Worm (Caenorhabditis elegans) whole organism, young adult: Measurements from ENCODE around the gene Y116A8B.1.

ENCODE experiments used
- B0035.1 ChIP-seq: sonication (generic microtip); optimal IDR thresholded peaks from 2 replicates; lab custom pipeline; 2016; ENCODE audit warnings: missing genetic modification characterization, mild to moderate bottlenecking, missing compliant biosample characterization, missing genotype, missing genetic modification reagents
- C06A6.2 ChIP-seq: fragments of 200-800 bp; sonication (Bioruptor generic); conservative IDR thresholded peaks from 2 replicates; pipeline ENCODE4 v1.3.6; 2022; ENCODE audit warnings: missing genetic modification characterization, missing compliant biosample characterization
- D2030.7 ChIP-seq: fragments of 200-800 bp; sonication (Bioruptor generic); IDR thresholded peaks from 2 replicates; pipeline ENCODE4 v1.3.6; 2022; ENCODE audit warnings: missing genetic modification reagents, missing genetic modification characterization, missing compliant biosample characterization
- F10E7.11 ChIP-seq: sonication (generic microtip); optimal IDR thresholded peaks from 2 replicates; lab custom pipeline; 2017; ENCODE audit warnings: mild to moderate bottlenecking, missing genetic modification characterization, moderate library complexity, missing compliant biosample characterization
- F39B2.1 ChIP-seq: fragments of 200-800 bp; sonication (Bioruptor generic); IDR thresholded peaks from 2 replicates; pipeline ENCODE4 v1.3.6; 2022; ENCODE audit warnings: missing genetic modification reagents, missing genetic modification characterization, missing compliant biosample characterization
- F52B5.7 ChIP-seq: sonication (generic microtip); optimal IDR thresholded peaks from 2 replicates; lab custom pipeline; 2016; ENCODE audit warnings: mild to moderate bottlenecking, missing genetic modification characterization, missing compliant biosample characterization
- K11D2.4 ChIP-seq: fragments of 200-800 bp; sonication (Bioruptor generic); IDR thresholded peaks from 2 replicates; pipeline ENCODE4 v1.3.6; 2022; ENCODE audit warnings: missing genetic modification reagents, missing genetic modification characterization, missing compliant biosample characterization
- T07F8.4 ChIP-seq: sonication (generic microtip); optimal IDR thresholded peaks from 2 replicates; lab custom pipeline; 2016; ENCODE audit warnings: mild to moderate bottlenecking, missing genetic modification characterization, moderate library complexity, missing compliant biosample characterization
- Y95B8A.8 ChIP-seq: fragments of 200-800 bp; sonication (Bioruptor generic); IDR thresholded peaks from 2 replicates; pipeline ENCODE4 v1.3.6; 2022; ENCODE audit warnings: missing genetic modification reagents, missing genetic modification characterization, missing compliant biosample characterization
- aptf-2 ChIP-seq: fragments of 200-800 bp; sonication (Bioruptor generic); conservative IDR thresholded peaks from 2 replicates; pipeline ENCODE4 v1.3.6; 2022; ENCODE audit warnings: missing genetic modification reagents, missing genetic modification characterization, missing compliant biosample characterization
- aptf-3 ChIP-seq: fragments of 200-800 bp; sonication (Bioruptor generic); IDR thresholded peaks from 2 replicates; pipeline ENCODE4 v1.3.6; 2022; ENCODE audit warnings: missing genetic modification characterization, missing compliant biosample characterization
- athp-1 ChIP-seq: sonication (generic microtip); optimal IDR thresholded peaks from 2 replicates; lab custom pipeline; 2017; ENCODE audit warnings: mild to moderate bottlenecking, missing genetic modification characterization, missing compliant biosample characterization
- attf-3 ChIP-seq: fragments of 200-800 bp; sonication (Bioruptor generic); conservative IDR thresholded peaks from 2 replicates; pipeline ENCODE4 v1.3.6; 2022; ENCODE audit warnings: missing genetic modification reagents, missing genetic modification characterization, missing compliant biosample characterization
- attf-5 ChIP-seq: fragments of 200-800 bp; sonication (Bioruptor generic); optimal IDR thresholded peaks from 2 replicates; lab custom pipeline; 2018; ENCODE audit warnings: mild to moderate bottlenecking, missing genetic modification characterization, missing compliant biosample characterization
- cebp-1 ChIP-seq, 2 experiments: fragments of 200-800 bp in 1 of 2; sonication (Bioruptor generic) in 1 of 2; sonication (generic microtip) in 1 of 2; IDR thresholded peaks in 1 of 2; optimal IDR thresholded peaks in 1 of 2; 2 replicates each; pipeline versions ENCODE4 v1.3.6 to Lab custom; 2017 to 2022; ENCODE audit warnings: missing compliant biosample characterization in 2 of 2, missing genetic modification characterization in 2 of 2, mild to moderate bottlenecking in 1 of 2, missing genetic modification reagents in 1 of 2, moderate library complexity in 1 of 2
- ceh-100 ChIP-seq: fragments of 200-800 bp; sonication (Bioruptor generic); IDR thresholded peaks from 2 replicates; pipeline ENCODE4 v1.3.6; 2022; ENCODE audit warnings: missing genetic modification reagents, missing genetic modification characterization, missing compliant biosample characterization
- ceh-27 ChIP-seq: fragments of 200-800 bp; sonication (Bioruptor generic); optimal IDR thresholded peaks from 2 replicates; lab custom pipeline; 2018; ENCODE audit warnings: mild to moderate bottlenecking, missing genetic modification characterization, moderate library complexity, missing compliant biosample characterization
- ceh-40 ChIP-seq: fragments of 200-800 bp; sonication (Bioruptor generic); IDR thresholded peaks from 2 replicates; pipeline ENCODE4 v1.3.6; 2022; ENCODE audit warnings: missing genetic modification characterization, missing compliant biosample characterization
- ceh-58 ChIP-seq: fragments of 200-800 bp; sonication (Bioruptor generic); IDR thresholded peaks from 2 replicates; pipeline ENCODE4 v1.3.6; 2022; ENCODE audit warnings: missing genetic modification characterization, missing compliant biosample characterization
- die-1 ChIP-seq: sonication (generic microtip); optimal IDR thresholded peaks from 2 replicates; lab custom pipeline; 2016; ENCODE audit warnings: missing genotype, mild to moderate bottlenecking, missing genetic modification characterization, missing compliant biosample characterization
- egl-44 ChIP-seq: fragments of 200-800 bp; sonication (Bioruptor generic); IDR thresholded peaks from 2 replicates; pipeline ENCODE4 v1.3.6; 2022; ENCODE audit warnings: missing genetic modification reagents, missing genetic modification characterization, missing compliant biosample characterization
- him-1 ChIP-seq: sonication (generic microtip); optimal IDR thresholded peaks from 2 replicates; lab custom pipeline; 2016; ENCODE audit warnings: missing genotype, missing genetic modification reagents, missing genetic modification characterization, missing compliant biosample characterization
- hmg-1.2 ChIP-seq: fragments of 200-800 bp; sonication (Bioruptor generic); IDR thresholded peaks from 2 replicates; pipeline ENCODE4 v1.3.6; 2022; ENCODE audit warnings: missing genetic modification reagents, missing genetic modification characterization, missing compliant biosample characterization
- hrde-1 ChIP-seq: sonication (generic microtip); optimal IDR thresholded peaks from 2 replicates; lab custom pipeline; 2016; ENCODE audit warnings: missing genetic modification characterization, mild to moderate bottlenecking, missing compliant biosample characterization, moderate library complexity, missing genotype, missing genetic modification reagents, borderline replicate concordance
- lin-35 ChIP-seq, 3 experiments: fragments of 150-350 bp in 2 of 3; sonication (generic microtip) in 1 of 3; optimal IDR thresholded peaks; 2 replicates each; lab custom pipeline; 2014 to 2018; ENCODE audit warnings: missing biosample characterization in 3 of 3, missing genetic modification characterization in 3 of 3, missing genetic modification reagents in 3 of 3
- lir-1 ChIP-seq: fragments of 200-800 bp; sonication (Bioruptor generic); conservative IDR thresholded peaks from 2 replicates; pipeline ENCODE4 v1.3.6; 2022; ENCODE audit warnings: missing genetic modification reagents, missing genetic modification characterization, missing compliant biosample characterization
- mxl-1 ChIP-seq: sonication (generic microtip); optimal IDR thresholded peaks from 2 replicates; lab custom pipeline; 2016; ENCODE audit warnings: missing genetic modification characterization, missing compliant biosample characterization
- nhr-120 ChIP-seq: fragments of 200-800 bp; sonication (Bioruptor generic); IDR thresholded peaks from 2 replicates; pipeline ENCODE4 v1.3.6; 2022; ENCODE audit warnings: missing genetic modification characterization, missing compliant biosample characterization
- pbrm-1 ChIP-seq: fragments of 200-800 bp; sonication (Bioruptor generic); IDR thresholded peaks from 2 replicates; pipeline ENCODE4 v1.3.6; 2022; ENCODE audit warnings: missing genetic modification reagents, missing genetic modification characterization, missing compliant biosample characterization
- pha-4 ChIP-seq: fragments of 150-350 bp; sonication (generic microtip); optimal IDR thresholded peaks from 2 replicates; lab custom pipeline; 2014; ENCODE audit warnings: missing biosample characterization, missing genetic modification reagents, missing genetic modification characterization
- rcor-1 ChIP-seq: fragments of 200-800 bp; sonication (Bioruptor generic); IDR thresholded peaks from 2 replicates; pipeline ENCODE4 v1.3.6; 2022; ENCODE audit warnings: missing genetic modification reagents, missing genetic modification characterization, missing compliant biosample characterization
- rpc-1 ChIP-seq, 2 experiments: fragments of 150-350 bp in 1 of 2; sonication (generic microtip) in 1 of 2; optimal IDR thresholded peaks; 2 replicates each; lab custom pipeline; 2014 to 2018; ENCODE audit warnings: missing biosample characterization in 1 of 2, missing genetic modification characterization in 1 of 2, missing genetic modification reagents in 1 of 2, missing genotype in 1 of 2
- snpc-1.3 ChIP-seq: sonication (generic microtip); optimal IDR thresholded peaks from 2 replicates; lab custom pipeline; 2017; ENCODE audit warnings: missing genetic modification characterization, mild to moderate bottlenecking, missing compliant biosample characterization, antibody characterized with exemption, moderate library complexity, missing genotype, missing genetic modification reagents; ENCODE audit not compliant: insufficient read depth
- snpc-4 ChIP-seq, 5 experiments: fragments of 150-350 bp in 1 of 5; sonication (generic microtip) in 4 of 5; optimal IDR thresholded peaks; 2 replicates each; lab custom pipeline; 2014 to 2018; ENCODE audit warnings: missing genetic modification characterization in 5 of 5, missing biosample characterization in 3 of 5, antibody characterized with exemption in 2 of 5, mild to moderate bottlenecking in 2 of 5, missing compliant biosample characterization in 2 of 5, missing genotype in 2 of 5, moderate library complexity in 2 of 5, missing genetic modification reagents in 1 of 5
- somi-1 ChIP-seq: fragments of 200-800 bp; sonication (Bioruptor generic); optimal IDR thresholded peaks from 2 replicates; lab custom pipeline; 2018; ENCODE audit warnings: mild to moderate bottlenecking, missing genetic modification characterization, missing compliant biosample characterization
- tbx-9 ChIP-seq: sonication (generic microtip); optimal IDR thresholded peaks from 2 replicates; lab custom pipeline; 2016; ENCODE audit warnings: borderline replicate concordance, missing genetic modification characterization, inconsistent platforms, missing compliant biosample characterization
- zfh-2 ChIP-seq: fragments of 200-800 bp; sonication (Bioruptor generic); conservative IDR thresholded peaks from 2 replicates; pipeline ENCODE4 v1.3.6; 2022; ENCODE audit warnings: missing genetic modification reagents, missing genetic modification characterization, missing compliant biosample characterization
- zim-3 ChIP-seq: sonication (generic microtip); optimal IDR thresholded peaks from 2 replicates; lab custom pipeline; 2017; ENCODE audit warnings: mild to moderate bottlenecking, missing genetic modification characterization, moderate library complexity, missing compliant biosample characterization
- ztf-18 ChIP-seq: sonication (generic microtip); optimal IDR thresholded peaks from 2 replicates; lab custom pipeline; 2016; ENCODE audit warnings: missing genotype, mild to moderate bottlenecking, missing genetic modification characterization, missing compliant biosample characterization
- ztf-22 ChIP-seq: fragments of 200-800 bp; sonication (Bioruptor generic); optimal IDR thresholded peaks from 2 replicates; lab custom pipeline; 2018; ENCODE audit warnings: mild to moderate bottlenecking, missing genetic modification characterization, moderate library complexity, missing compliant biosample characterization
- ztf-26 ChIP-seq: sonication (generic microtip); optimal IDR thresholded peaks from 2 replicates; lab custom pipeline; 2017; ENCODE audit warnings: missing genetic modification characterization, missing compliant biosample characterization
- ztf-28 ChIP-seq: fragments of 200-800 bp; sonication (Bioruptor generic); IDR thresholded peaks from 2 replicates; pipeline ENCODE4 v1.3.6; 2022; ENCODE audit warnings: missing genetic modification reagents, missing genetic modification characterization, missing compliant biosample characterization
- ztf-3 ChIP-seq: fragments of 200-800 bp; sonication (Bioruptor generic); optimal IDR thresholded peaks from 2 replicates; lab custom pipeline; 2018; ENCODE audit warnings: mild to moderate bottlenecking, missing genetic modification characterization, missing compliant biosample characterization

Y116A8B.1 gene

ce11 chrIV:17249691-17250181, 33.6 kb downstream of the Y116A8B.1 start, which contains the start of gene eelo-2 (continued):
- TF ChIP-seq B0035.1 (peak; percentile 69), ceh-58 (no peak), snpc-1.3 (peak; percentile 93), attf-3 (GFP tag; lab: Robert Waterston, UW) (peak; percentile 63), Y95B8A.8 (GFP tag; lab: Robert Waterston, UW) (peak; percentile 95), ztf-28 (GFP tag; lab: Robert Waterston, UW) (peak; percentile 52; the same call in 1 of the 2 replicates), ztf-22 (GFP tag; lab: Kevin White, UChicago) (peak; percentile 85), attf-5 (GFP tag; lab: Kevin White, UChicago) (peak; percentile 99), ceh-100 (peak; percentile 91), ztf-26 (tag; lab: Kevin White, UChicago) (peak; percentile 96), athp-1 (peak; percentile 95), aptf-2 (GFP tag; lab: Robert Waterston, UW) (no peak), egl-44 (GFP tag; lab: Robert Waterston, UW) (peak; percentile 88), die-1 (tag; lab: Kevin White, UChicago) (no peak), T07F8.4 (peak; percentile 64), pbrm-1 (peak; percentile 99), ceh-40 (GFP tag; lab: Robert Waterston, UW) (no peak), tbx-9 (no peak), rpc-1 (optimal IDR thresholded peaks at IDR 0.05; lab: Kevin White, UChicago) (no peak), rpc-1 (tag; optimal IDR thresholded peaks at IDR 0.05; lab: Kevin White, UChicago) (no peak), ztf-18 (tag; lab: Kevin White, UChicago) (peak; percentile 99), mxl-1 (tag; lab: Kevin White, UChicago) (no peak), zim-3 (tag; lab: Kevin White, UChicago) (peak; percentile 85), lin-35 (GFP tag; optimal IDR thresholded peaks at IDR 0.05; lab: Kevin White, UChicago) (peak; percentile 90 to 99 (median 95)), K11D2.4 (GFP tag; lab: Robert Waterston, UW) (peak; percentile 96), somi-1 (GFP tag; lab: Kevin White, UChicago) (peak; percentile 92), snpc-4 (GFP tag; optimal IDR thresholded peaks at IDR 0.05; lab: Kevin White, UChicago) (peak; percentile 94), snpc-4 (tag; optimal IDR thresholded peaks at IDR 0.05; lab: Kevin White, UChicago) (peak; percentile 90 to 97 (median 97)), zfh-2 (peak; percentile 96), hrde-1 (tag; lab: Kevin White, UChicago) (peak; percentile 66), ztf-3 (peak; percentile 74), hmg-1.2 (GFP tag; lab: Robert Waterston, UW) (peak; percentile 83), F39B2.1 (peak; percentile 86), F10E7.11 (peak; percentile 12), F52B5.7 (tag; lab: Kevin White, UChicago) (peak; percentile 79), aptf-3 (no peak), pha-4 (peak; percentile 79), ceh-27 (peak; percentile 97), rcor-1 (GFP tag; lab: Robert Waterston, UW) (peak; percentile 98), nhr-120 (GFP tag; lab: Robert Waterston, UW) (0 out of 2 replicates have a peak, but pooled peaks have one; percentile 63), him-1 (peak; percentile 73), cebp-1 (GFP tag; IDR thresholded peaks at IDR 0.05; lab: Robert Waterston, UW) (peak; percentile 76), cebp-1 (tag; optimal IDR thresholded peaks at IDR 0.05; lab: Kevin White, UChicago) (peak; percentile 95), C06A6.2 (GFP tag; lab: Robert Waterston, UW) (peak; percentile 96), D2030.7 (peak; percentile 97), lir-1 (GFP tag; lab: Robert Waterston, UW) (peak; percentile 95)
